Worm (Caenorhabditis elegans) whole organism, L3 larva: Measurements from ENCODE around the gene nsph-4.1.

Experiments used
- R02D3.7 ChIP-seq: fragments of 150-350 bp; optimal IDR thresholded peaks from 2 replicates; lab custom pipeline; 2014; ENCODE audit warnings: missing biosample characterization, missing genetic modification characterization
- lin-39 ChIP-seq: fragments of 150-350 bp; optimal IDR thresholded peaks from 2 replicates; lab custom pipeline; 2018; ENCODE audit warnings: missing biosample characterization, missing genetic modification reagents, missing genetic modification characterization
- lsy-12 ChIP-seq: sonication (generic microtip); optimal IDR thresholded peaks from 2 replicates; lab custom pipeline; 2016; ENCODE audit warnings: mild to moderate bottlenecking, missing genetic modification characterization, missing compliant biosample characterization
- nhr-77 ChIP-seq: fragments of 150-350 bp; optimal IDR thresholded peaks from 2 replicates; lab custom pipeline; 2014; ENCODE audit warnings: missing biosample characterization, missing genetic modification characterization
- zag-1 ChIP-seq: fragments of 150-350 bp; optimal IDR thresholded peaks from 2 replicates; lab custom pipeline; 2014; ENCODE audit warnings: missing biosample characterization, missing genetic modification characterization

DNA sequence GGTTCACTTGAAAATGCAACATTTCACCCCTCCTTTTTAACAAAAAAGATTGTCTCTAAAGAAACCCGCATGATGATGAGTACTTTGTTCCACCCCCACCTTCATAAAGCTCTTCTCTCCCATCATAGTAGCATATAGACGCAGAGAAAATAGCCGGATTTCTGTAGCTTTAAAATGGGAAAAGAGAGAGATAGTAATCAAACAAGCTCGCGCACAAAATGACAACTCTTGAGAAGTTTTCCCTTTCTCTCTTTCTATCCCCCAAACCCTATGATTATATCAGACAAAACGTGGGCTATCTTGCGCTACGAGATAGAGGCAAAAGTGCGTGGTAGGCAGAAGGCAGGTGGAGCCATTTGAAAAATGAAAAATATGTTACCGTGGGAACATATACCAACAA is 24.1 kb upstream of the nsph-4.1 start:
- TF ChIP-seq lin-39 (tag; lab: Kevin White, UChicago) = no peak
- TF ChIP-seq zag-1 (tag; lab: Kevin White, UChicago) = no peak
- no peak for TF ChIP-seq lsy-12 (tag; lab: Kevin White, UChicago)
- no peak for TF ChIP-seq R02D3.7 (tag; lab: Kevin White, UChicago)
- TF ChIP-seq nhr-77 (tag; lab: Kevin White, UChicago) = no peak
